Fruit fly (Drosophila melanogaster) whole organism, prepupa: ENCODE data around the gene Rab14.

Experiments used
- Blimp-1 ChIP-seq: fragments of 200-800 bp; sonication (Bioruptor generic); optimal IDR thresholded peaks from 3 replicates; lab custom pipeline; 2017; ENCODE audit warnings: missing biosample characterization, missing genetic modification characterization, mild to moderate bottlenecking, moderate library complexity, missing genetic modification reagents
- CG16779 ChIP-seq: fragments of 200-800 bp; sonication (Bioruptor generic); optimal IDR thresholded peaks from 3 replicates; lab custom pipeline; 2017; ENCODE audit warnings: missing biosample characterization, mild to moderate bottlenecking, missing genetic modification characterization
- dsx ChIP-seq: fragments of 200-800 bp; optimal IDR thresholded peaks from 3 replicates; lab custom pipeline; 2019; ENCODE audit warnings: missing biosample characterization, mild to moderate bottlenecking, missing genetic modification characterization, moderate library complexity; ENCODE audit not compliant: poor library complexity, severe bottlenecking
- fd85E ChIP-seq: fragments of 200-800 bp; sonication (Bioruptor generic); optimal IDR thresholded peaks from 3 replicates; lab custom pipeline; 2016; ENCODE audit warnings: missing biosample characterization, missing genetic modification characterization
- spab ChIP-seq: fragments of 200-800 bp; sonication (Bioruptor generic); optimal IDR thresholded peaks from 2 replicates; lab custom pipeline; 2017; ENCODE audit warnings: missing biosample characterization, mild to moderate bottlenecking, missing genetic modification characterization, missing genetic modification reagents
- topi ChIP-seq: fragments of 200-800 bp; sonication (Bioruptor generic); optimal IDR thresholded peaks from 3 replicates; lab custom pipeline; 2016; ENCODE audit warnings: missing biosample characterization, missing genetic modification characterization

DNA sequence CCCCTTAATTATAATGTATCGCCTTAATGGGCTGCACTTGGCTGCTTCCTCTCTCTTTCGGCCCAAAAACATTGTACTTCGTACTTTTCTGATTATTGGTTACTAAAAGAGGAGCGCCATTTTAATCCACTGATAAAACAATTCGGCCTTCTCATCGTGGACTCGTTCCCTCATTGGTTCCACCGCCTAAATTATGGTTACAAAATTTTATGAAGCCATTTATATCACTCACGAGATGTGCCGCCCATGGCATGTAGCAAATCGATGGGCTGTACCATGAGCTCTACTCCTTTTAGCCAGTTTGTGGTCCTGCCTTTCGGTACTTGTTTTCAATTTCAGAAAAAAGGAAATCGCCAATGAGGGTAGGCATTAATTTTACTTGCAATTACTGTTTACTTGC, 13.9 kb downstream of the Rab14 start:
- TF ChIP-seq Blimp-1 (no peak), fd85E (GFP tag; lab: Kevin White, UChicago) (no peak), CG16779 (tag; lab: Kevin White, UChicago) (no peak), spab (GFP tag; lab: Kevin White, UChicago) (no peak), dsx (GFP tag; lab: Kevin White, UChicago) (no peak), topi (GFP tag; lab: Kevin White, UChicago) (no peak)
